Fruit fly (Drosophila melanogaster) whole organism, embryonic: ENCODE data around the gene CG33521.

Experiments used
- Asciz ChIP-seq: fragments of 200-800 bp; sonication (Bioruptor generic); optimal IDR thresholded peaks from 2 replicates; lab custom pipeline; 2017; ENCODE audit warnings: missing biosample characterization, mild to moderate bottlenecking, missing genetic modification characterization, missing genetic modification reagents
- Awh ChIP-seq: fragments of 200-800 bp; sonication (Bioruptor generic); IDR thresholded peaks from 2 replicates; pipeline ENCODE4, ENCODE4 v1.3.6; 2022; ENCODE audit warnings: missing biosample characterization, missing genetic modification characterization
- B-H2 ChIP-seq: fragments of 200-800 bp; sonication (Bioruptor generic); optimal IDR thresholded peaks from 2 replicates; lab custom pipeline; 2018; ENCODE audit warnings: missing biosample characterization, mild to moderate bottlenecking, missing genetic modification characterization
- CG11093 ChIP-seq: fragments of 200-800 bp; sonication (Bioruptor generic); IDR thresholded peaks from 3 replicates; pipeline ENCODE4 v1.3.6; 2022; ENCODE audit warnings: missing biosample characterization, missing genetic modification characterization
- CG12769 ChIP-seq: fragments of 200-800 bp; sonication (Bioruptor generic); optimal IDR thresholded peaks from 2 replicates; lab custom pipeline; 2019; ENCODE audit warnings: missing biosample characterization, mild to moderate bottlenecking, missing genetic modification characterization, moderate library complexity
- CG13296 ChIP-seq: fragments of 200-800 bp; sonication (Bioruptor generic); optimal IDR thresholded peaks from 3 replicates; lab custom pipeline; 2018; ENCODE audit warnings: missing biosample characterization, mild to moderate bottlenecking, missing genetic modification characterization
- CG13424 ChIP-seq: fragments of 200-800 bp; sonication (Bioruptor generic); optimal IDR thresholded peaks from 2 replicates; lab custom pipeline; 2019; ENCODE audit warnings: missing biosample characterization, mild to moderate bottlenecking, missing genetic modification characterization, moderate library complexity
- CG14710 ChIP-seq: fragments of 200-800 bp; sonication (Bioruptor generic); optimal IDR thresholded peaks from 3 replicates; lab custom pipeline; 2019; ENCODE audit warnings: missing biosample characterization, mild to moderate bottlenecking, missing genetic modification characterization, moderate library complexity
- CG15011 ChIP-seq: fragments of 200-800 bp; sonication (Bioruptor generic); optimal IDR thresholded peaks from 3 replicates; lab custom pipeline; 2018; ENCODE audit warnings: missing biosample characterization, mild to moderate bottlenecking, missing genetic modification characterization
- CG15514 ChIP-seq: fragments of 200-800 bp; sonication (Bioruptor generic); optimal IDR thresholded peaks from 3 replicates; lab custom pipeline; 2017; ENCODE audit warnings: missing biosample characterization, missing genetic modification characterization, mild to moderate bottlenecking, moderate library complexity, missing genetic modification reagents
- CG1602 ChIP-seq: fragments of 200-800 bp; sonication (Bioruptor generic); optimal IDR thresholded peaks from 3 replicates; lab custom pipeline; 2016; ENCODE audit warnings: missing biosample characterization, missing genetic modification characterization
- CG17361 ChIP-seq: fragments of 200-800 bp; sonication (Bioruptor generic); IDR thresholded peaks from 3 replicates; pipeline ENCODE4 v1.3.6; 2022; ENCODE audit warnings: missing biosample characterization, missing genetic modification characterization
- CG17385 ChIP-seq: fragments of 200-800 bp; sonication (Bioruptor generic); optimal IDR thresholded peaks from 3 replicates; lab custom pipeline; 2018; ENCODE audit warnings: missing biosample characterization, mild to moderate bottlenecking, missing genetic modification characterization
- CG18262 ChIP-seq: fragments of 200-800 bp; optimal IDR thresholded peaks from 3 replicates; lab custom pipeline; 2019; ENCODE audit warnings: missing biosample characterization, mild to moderate bottlenecking, missing genetic modification characterization, moderate library complexity
- CG18764 ChIP-seq: fragments of 200-800 bp; sonication (Bioruptor generic); optimal IDR thresholded peaks from 3 replicates; lab custom pipeline; 2016; ENCODE audit warnings: missing biosample characterization, missing genetic modification characterization
- CG2712 ChIP-seq: fragments of 200-800 bp; optimal IDR thresholded peaks from 3 replicates; lab custom pipeline; 2019; ENCODE audit warnings: missing biosample characterization, mild to moderate bottlenecking, missing genetic modification characterization, moderate library complexity
- CG34224 ChIP-seq: fragments of 200-800 bp; sonication (Bioruptor generic); IDR thresholded peaks from 3 replicates; pipeline ENCODE4 v1.3.6; 2022; ENCODE audit warnings: missing biosample characterization, missing genetic modification characterization; ENCODE audit not compliant: partially characterized antibody
- CG34376 ChIP-seq: fragments of 200-800 bp; sonication (Bioruptor generic); optimal IDR thresholded peaks from 2 replicates; lab custom pipeline; 2018; ENCODE audit warnings: missing biosample characterization, mild to moderate bottlenecking, missing genetic modification characterization
- CG3995 ChIP-seq: fragments of 200-800 bp; sonication (Bioruptor generic); optimal IDR thresholded peaks from 3 replicates; lab custom pipeline; 2016; ENCODE audit warnings: missing biosample characterization, missing genetic modification characterization
- CG4328 ChIP-seq: fragments of 200-800 bp; sonication (Bioruptor generic); optimal IDR thresholded peaks from 3 replicates; lab custom pipeline; 2017; ENCODE audit warnings: missing biosample characterization, missing genetic modification reagents, missing genetic modification characterization
- CG4707 ChIP-seq: fragments of 200-800 bp; sonication (Bioruptor generic); optimal IDR thresholded peaks from 2 replicates; lab custom pipeline; 2018; ENCODE audit warnings: missing biosample characterization, mild to moderate bottlenecking, missing genetic modification characterization, moderate library complexity
- CG5953 ChIP-seq: fragments of 200-800 bp; sonication (Bioruptor generic); IDR thresholded peaks from 2 replicates; pipeline ENCODE4 v1.3.6; 2022; ENCODE audit warnings: missing biosample characterization, missing genetic modification characterization
- CG6689 ChIP-seq: fragments of 200-800 bp; sonication (Bioruptor generic); IDR thresholded peaks from 2 replicates; pipeline ENCODE4 v1.3.6; 2022; ENCODE audit warnings: missing biosample characterization, missing genetic modification characterization
- CG7372 ChIP-seq: fragments of 200-800 bp; sonication (Bioruptor generic); IDR thresholded peaks from 2 replicates; pipeline ENCODE4 v1.3.6; 2022; ENCODE audit warnings: missing biosample characterization, missing genetic modification characterization
- CG8924 ChIP-seq: fragments of 200-800 bp; optimal IDR thresholded peaks from 3 replicates; lab custom pipeline; 2019; ENCODE audit warnings: missing biosample characterization, mild to moderate bottlenecking, missing genetic modification characterization, moderate library complexity
- CG9215 ChIP-seq: fragments of 200-800 bp; sonication (Bioruptor generic); IDR thresholded peaks from 2 replicates; pipeline ENCODE4 v1.3.6; 2022; ENCODE audit warnings: missing biosample characterization, missing genetic modification characterization
- E2f2 ChIP-seq: fragments of 200-800 bp; sonication (Bioruptor generic); IDR thresholded peaks from 2 replicates; pipeline ENCODE4 v1.3.6; 2022; ENCODE audit warnings: missing biosample characterization, missing genetic modification characterization
- Eip74EF ChIP-seq, 2 experiments: fragments of 200-800 bp in 1 of 2; fragments of >200 bp in 1 of 2; sonication (Bioruptor generic) in 1 of 2; optimal IDR thresholded peaks; 2 replicates each; lab custom pipeline; 2017 to 2019; ENCODE audit warnings: missing biosample characterization in 2 of 2, missing genetic modification characterization in 2 of 2, mild to moderate bottlenecking in 1 of 2, moderate library complexity in 1 of 2
- Hr39 ChIP-seq: fragments of >200 bp; optimal IDR thresholded peaks from 2 replicates; lab custom pipeline; 2017
- Max ChIP-seq: fragments of 200-800 bp; sonication (Bioruptor generic); optimal IDR thresholded peaks from 2 replicates; lab custom pipeline; 2016; ENCODE audit warnings: missing biosample characterization, mild to moderate bottlenecking, missing genetic modification characterization
- Nf-YC ChIP-seq: fragments of 200-800 bp; optimal IDR thresholded peaks from 3 replicates; lab custom pipeline; 2019; ENCODE audit warnings: missing biosample characterization, mild to moderate bottlenecking, missing genetic modification characterization, moderate library complexity
- PHDP ChIP-seq: fragments of 200-800 bp; sonication (Bioruptor generic); optimal IDR thresholded peaks from 3 replicates; lab custom pipeline; 2018; ENCODE audit warnings: missing biosample characterization, mild to moderate bottlenecking, missing genetic modification characterization, moderate library complexity
- Sin3A ChIP-seq: fragments of >200 bp; optimal IDR thresholded peaks from 2 replicates; lab custom pipeline; 2018
- Six4 ChIP-seq: fragments of 200-800 bp; sonication (Bioruptor generic); optimal IDR thresholded peaks from 2 replicates; lab custom pipeline; 2016; ENCODE audit warnings: missing biosample characterization, missing genetic modification characterization
- Sox100B ChIP-seq: fragments of 200-800 bp; sonication (Bioruptor generic); optimal IDR thresholded peaks from 3 replicates; lab custom pipeline; 2018; ENCODE audit warnings: missing biosample characterization, mild to moderate bottlenecking, missing genetic modification characterization
- YL-1 ChIP-seq: fragments of 200-800 bp; sonication (Bioruptor generic); optimal IDR thresholded peaks from 3 replicates; lab custom pipeline; 2017; ENCODE audit warnings: missing biosample characterization, mild to moderate bottlenecking, missing genetic modification characterization
- amos ChIP-seq: fragments of 200-800 bp; sonication (Bioruptor generic); IDR thresholded peaks from 2 replicates; pipeline ENCODE4 v1.3.6; 2022; ENCODE audit warnings: missing biosample characterization, missing genetic modification characterization; ENCODE audit not compliant: partially characterized antibody
- btn ChIP-seq: fragments of 200-800 bp; sonication (Bioruptor generic); optimal IDR thresholded peaks from 2 replicates; lab custom pipeline; 2016; ENCODE audit warnings: missing biosample characterization, missing genetic modification characterization
- cwo ChIP-seq: fragments of 200-800 bp; sonication (Bioruptor generic); optimal IDR thresholded peaks from 3 replicates; lab custom pipeline; 2017; ENCODE audit warnings: missing biosample characterization, missing genetic modification characterization, mild to moderate bottlenecking, moderate library complexity, missing genetic modification reagents
- disco-r ChIP-seq: fragments of 200-800 bp; sonication (Bioruptor generic); optimal IDR thresholded peaks from 2 replicates; lab custom pipeline; 2016; ENCODE audit warnings: missing biosample characterization, missing genetic modification characterization
- ems ChIP-seq: fragments of 200-800 bp; sonication (Bioruptor generic); optimal IDR thresholded peaks from 3 replicates; lab custom pipeline; 2016; ENCODE audit warnings: missing biosample characterization, missing genetic modification characterization
- exex ChIP-seq: fragments of 200-800 bp; sonication (Bioruptor generic); optimal IDR thresholded peaks from 4 replicates; lab custom pipeline; 2018; ENCODE audit warnings: missing biosample characterization, mild to moderate bottlenecking, missing genetic modification characterization, moderate library complexity
- nom ChIP-seq: fragments of 200-800 bp; sonication (Bioruptor generic); optimal IDR thresholded peaks from 2 replicates; lab custom pipeline; 2017; ENCODE audit warnings: missing biosample characterization, missing genetic modification characterization, mild to moderate bottlenecking, moderate library complexity, missing genetic modification reagents
- org-1 ChIP-seq: fragments of 200-800 bp; sonication (Bioruptor generic); optimal IDR thresholded peaks from 2 replicates; lab custom pipeline; 2017; ENCODE audit warnings: missing biosample characterization, missing genetic modification characterization
- salm ChIP-seq: fragments of 200-800 bp; sonication (Bioruptor generic); optimal IDR thresholded peaks from 2 replicates; lab custom pipeline; 2018; ENCODE audit warnings: missing biosample characterization, mild to moderate bottlenecking, missing genetic modification characterization
- sens ChIP-seq: fragments of 200-800 bp; sonication (Bioruptor generic); peaks from one replicate; lab custom pipeline; 2016; ENCODE audit warnings: missing biosample characterization, missing genetic modification characterization
- tap ChIP-seq: fragments of 200-800 bp; optimal IDR thresholded peaks from 3 replicates; lab custom pipeline; 2019; ENCODE audit warnings: missing biosample characterization, mild to moderate bottlenecking, missing genetic modification characterization, moderate library complexity
- tll ChIP-seq, 2 experiments: fragments of 200-800 bp in 1 of 2; fragments of >200 bp in 1 of 2; sonication (Bioruptor generic) in 1 of 2; optimal IDR thresholded peaks; 2 replicates each; lab custom pipeline; 2017 to 2019; ENCODE audit warnings: missing biosample characterization in 2 of 2, missing genetic modification characterization in 2 of 2, mild to moderate bottlenecking in 1 of 2, moderate library complexity in 1 of 2
- z ChIP-seq: fragments of 200-800 bp; sonication (Bioruptor generic); IDR thresholded peaks from 3 replicates; pipeline ENCODE4 v1.3.6; 2022; ENCODE audit warnings: missing biosample characterization, missing genetic modification characterization
- zfh1 ChIP-seq: fragments of 200-800 bp; sonication (Bioruptor generic); IDR thresholded peaks from 3 replicates; pipeline ENCODE4 v1.3.6; 2022; ENCODE audit warnings: missing biosample characterization, missing genetic modification characterization

The CG33521 gene

DNA sequence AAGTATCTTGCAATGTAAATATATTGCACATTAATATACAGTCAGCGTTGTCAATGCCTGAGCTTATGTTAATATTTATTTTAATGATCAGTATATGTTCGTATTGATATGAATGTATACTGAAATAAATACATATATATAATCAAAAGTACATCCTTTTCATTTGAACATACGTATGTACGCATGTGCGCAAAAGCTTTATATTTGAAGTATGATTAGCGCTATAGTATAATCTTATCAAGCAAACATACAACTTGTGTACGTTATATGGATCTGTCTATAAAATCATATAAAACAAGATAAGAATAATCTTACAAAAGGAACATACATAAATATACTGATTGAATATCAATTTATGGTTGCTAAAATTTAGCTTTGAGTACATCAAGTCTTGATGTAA is 13.6 kb downstream of the CG33521 start (continued):
- peak; percentile 45 for TF ChIP-seq Nf-YC (tag; lab: Kevin White, UChicago)
- peak; percentile 78 for TF ChIP-seq CG34376 (GFP tag; lab: Kevin White, UChicago)
- TF ChIP-seq disco-r (GFP tag; lab: Kevin White, UChicago), result no peak
- TF ChIP-seq Awh, result no peak
- TF ChIP-seq salm (tag; lab: Kevin White, UChicago), result peak; percentile 66
- TF ChIP-seq PHDP, result peak; percentile 64
- TF ChIP-seq ems (GFP tag; lab: Kevin White, UChicago), result no peak
- peak; percentile 70 for TF ChIP-seq nom
- peak; percentile 26; the same call in 1 of the 3 replicates for TF ChIP-seq CG17361 (GFP tag; lab: Robert Waterston, UW)
- TF ChIP-seq YL-1 (GFP tag; lab: Kevin White, UChicago), result no peak
- TF ChIP-seq CG5953 (GFP tag; lab: Robert Waterston, UW), result no peak
- peak; percentile 65 for TF ChIP-seq sens (GFP tag; lab: Kevin White, UChicago)
- TF ChIP-seq Sin3A (lab: Kevin White, UChicago), result no peak
- TF ChIP-seq CG3995 (GFP tag; lab: Kevin White, UChicago), result no peak
- peak; percentile 34 for TF ChIP-seq CG14710 (tag; lab: Kevin White, UChicago)
- TF ChIP-seq CG15514 (GFP tag; lab: Kevin White, UChicago), result no peak
- TF ChIP-seq CG9215 (GFP tag; lab: Robert Waterston, UW), result no peak
- TF ChIP-seq zfh1 (GFP tag; lab: Robert Waterston, UW), result no peak
- TF ChIP-seq tll (GFP tag; optimal IDR thresholded peaks at IDR 0.05; lab: Kevin White, UChicago), result no peak
- TF ChIP-seq CG13424 (tag; lab: Kevin White, UChicago), result peak; percentile 29
- no peak for TF ChIP-seq CG8924 (tag; lab: Kevin White, UChicago)
- TF ChIP-seq Asciz (GFP tag; lab: Kevin White, UChicago), result peak; percentile 42
- TF ChIP-seq CG18262, result peak; percentile 7
- TF ChIP-seq Hr39, result no peak
- peak; percentile 94 for TF ChIP-seq exex (tag; lab: Kevin White, UChicago)
- TF ChIP-seq CG4707, result peak; percentile 3
- peak; percentile 39 for TF ChIP-seq CG4328 (GFP tag; lab: Kevin White, UChicago)
- no peak for TF ChIP-seq org-1 (GFP tag; lab: Kevin White, UChicago)
- TF ChIP-seq z (GFP tag; lab: Robert Waterston, UW), result no peak
- TF ChIP-seq CG34224 (GFP tag; lab: Robert Waterston, UW), result no peak
- TF ChIP-seq CG12769 (tag; lab: Kevin White, UChicago), result no peak
- TF ChIP-seq CG7372 (GFP tag; lab: Robert Waterston, UW), result no peak
- TF ChIP-seq CG6689, result no peak

DNA sequence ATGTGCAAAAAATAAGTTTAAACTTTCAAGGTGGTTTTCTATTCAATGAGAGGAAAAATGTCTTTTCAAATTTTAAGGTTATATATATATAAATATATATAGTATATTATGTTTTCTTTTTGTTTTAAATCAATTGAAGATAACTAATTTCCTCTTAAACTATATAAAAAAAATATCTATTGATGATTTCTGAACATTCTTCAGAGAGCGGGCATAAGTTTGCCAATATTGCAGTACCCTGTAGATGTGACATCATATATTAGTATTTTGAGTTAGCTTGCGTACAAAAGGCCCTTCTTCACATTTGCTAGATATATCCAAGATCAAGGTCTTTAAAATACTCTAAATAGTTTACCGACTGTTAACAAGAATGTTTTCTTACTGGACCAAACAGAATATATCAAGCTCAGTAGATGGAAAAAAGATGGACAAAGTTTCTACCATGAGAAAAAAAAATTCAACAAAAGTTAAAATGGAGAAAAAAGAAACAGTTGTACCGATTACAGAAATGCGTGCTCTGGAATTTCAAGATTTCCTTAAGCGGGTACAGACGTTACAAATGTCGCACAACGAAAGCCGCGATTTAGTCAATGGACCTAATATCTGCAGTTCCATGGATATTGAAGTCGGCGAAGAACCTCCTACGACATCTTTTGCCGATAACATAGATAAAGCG is 33.3 kb downstream of the CG33521 start:
- TF ChIP-seq CG1602 (GFP tag; lab: Kevin White, UChicago) (no peak), Max (GFP tag; lab: Kevin White, UChicago) (peak; percentile 29), CG15011 (GFP tag; lab: Kevin White, UChicago) (peak; percentile 43), tap (tag; lab: Kevin White, UChicago) (peak; percentile 10), cwo (GFP tag; lab: Kevin White, UChicago) (no peak), CG2712 (tag; lab: Kevin White, UChicago) (peak; percentile 25), CG13296 (GFP tag; lab: Kevin White, UChicago) (peak; percentile 15), Eip74EF (GFP tag; optimal IDR thresholded peaks at IDR 0.05; lab: Kevin White, UChicago) (no peak), PHDP (peak; percentile 32), Sox100B (GFP tag; lab: Kevin White, UChicago) (peak; percentile 76), Six4 (peak; percentile 28), CG17385 (GFP tag; lab: Kevin White, UChicago) (peak; percentile 50), CG11093 (GFP tag; lab: Robert Waterston, UW) (no peak), amos (no peak), B-H2 (GFP tag; lab: Kevin White, UChicago) (peak; percentile 42), btn (no peak), E2f2 (GFP tag; lab: Robert Waterston, UW) (0 out of 2 replicates have a peak, but pooled peaks have one; percentile 6), CG18764 (GFP tag; lab: Kevin White, UChicago) (peak; percentile 19), sens (GFP tag; lab: Kevin White, UChicago) (peak; percentile 37)
